Worm (Caenorhabditis elegans) whole organism, early embryonic: Measurements from ENCODE around the gene ins-7.

Experiments used
- B0310.2 ChIP-seq: sonication (generic microtip); optimal IDR thresholded peaks from 2 replicates; lab custom pipeline; 2016; ENCODE audit warnings: mild to moderate bottlenecking, missing genetic modification characterization, missing compliant biosample characterization
- F13C5.2 ChIP-seq: sonication (generic microtip); optimal IDR thresholded peaks from 2 replicates; lab custom pipeline; 2017; ENCODE audit warnings: mild to moderate bottlenecking, missing genetic modification characterization, inconsistent platforms, missing compliant biosample characterization
- aly-1 ChIP-seq: sonication (generic microtip); optimal IDR thresholded peaks from 2 replicates; lab custom pipeline; 2016; ENCODE audit warnings: missing genetic modification characterization, missing compliant biosample characterization
- ama-1 ChIP-seq: fragments of 150-350 bp; optimal IDR thresholded peaks from 2 replicates; lab custom pipeline; 2014
- ceh-13 ChIP-seq: fragments of 200-800 bp; sonication (Bioruptor generic); optimal IDR thresholded peaks from 2 replicates; lab custom pipeline; 2018; ENCODE audit warnings: mild to moderate bottlenecking, missing genetic modification characterization, missing compliant biosample characterization
- flt-1 ChIP-seq: fragments of 200-800 bp; sonication (Bioruptor generic); IDR thresholded peaks from 2 replicates; pipeline ENCODE4 v1.3.6; 2022; ENCODE audit warnings: missing genetic modification characterization, missing compliant biosample characterization
- hmbx-1 ChIP-seq: sonication (generic microtip); optimal IDR thresholded peaks from 2 replicates; lab custom pipeline; 2016; ENCODE audit warnings: mild to moderate bottlenecking, missing genetic modification characterization, missing compliant biosample characterization
- hmg-4 ChIP-seq: fragments of 200-800 bp; sonication (Bioruptor generic); optimal IDR thresholded peaks from 2 replicates; lab custom pipeline; 2018; ENCODE audit warnings: mild to moderate bottlenecking, missing genetic modification characterization, missing compliant biosample characterization
- hnd-1 ChIP-seq: sonication (generic microtip); optimal IDR thresholded peaks from 2 replicates; lab custom pipeline; 2016; ENCODE audit warnings: missing genetic modification characterization, missing compliant biosample characterization
- scrt-1 ChIP-seq: fragments of 200-800 bp; sonication (Bioruptor generic); IDR thresholded peaks from 2 replicates; pipeline ENCODE4 v1.3.6; 2022; ENCODE audit warnings: missing genetic modification characterization, missing compliant biosample characterization
- sea-1 ChIP-seq: fragments of 200-800 bp; sonication (Bioruptor generic); conservative IDR thresholded peaks from 2 replicates; pipeline ENCODE4 v1.3.6; 2022; ENCODE audit warnings: missing genetic modification characterization, missing compliant biosample characterization
- tbx-11 ChIP-seq: fragments of 200-800 bp; sonication (Bioruptor generic); IDR thresholded peaks from 2 replicates; pipeline ENCODE4 v1.3.6; 2022; ENCODE audit warnings: missing genetic modification characterization, missing compliant biosample characterization
- tbx-37 ChIP-seq: fragments of 200-800 bp; sonication (Bioruptor generic); conservative IDR thresholded peaks from 2 replicates; pipeline ENCODE4 v1.3.6; 2022; ENCODE audit warnings: missing genetic modification reagents, missing genetic modification characterization, missing compliant biosample characterization
- tra-4 ChIP-seq: sonication (generic microtip); optimal IDR thresholded peaks from 2 replicates; lab custom pipeline; 2017; ENCODE audit warnings: missing genetic modification characterization, missing compliant biosample characterization

ce11 chrIV:9678007-9678406 lies 4.6 kb downstream of the ins-7 start:
- no peak for TF ChIP-seq flt-1 (GFP tag; lab: Robert Waterston, UW)
- no peak for TF ChIP-seq tra-4
- no peak for TF ChIP-seq aly-1 (tag; lab: Kevin White, UChicago)
- TF ChIP-seq tbx-11 (GFP tag; lab: Robert Waterston, UW): no peak
- no peak for TF ChIP-seq B0310.2 (tag; lab: Kevin White, UChicago)
- no peak for TF ChIP-seq hmbx-1
- no peak for TF ChIP-seq ama-1 (lab: Kevin White, UChicago)
- TF ChIP-seq scrt-1: no peak
- no peak for TF ChIP-seq hnd-1 (tag; lab: Kevin White, UChicago)
- no peak for TF ChIP-seq sea-1
- no peak for TF ChIP-seq ceh-13
- no peak for TF ChIP-seq F13C5.2 (tag; lab: Kevin White, UChicago)
- no peak for TF ChIP-seq tbx-37 (GFP tag; lab: Robert Waterston, UW)
- TF ChIP-seq hmg-4 (GFP tag; lab: Kevin White, UChicago): no peak
